Worm (Caenorhabditis elegans) whole organism, midembryonic: ENCODE data around the gene C04B4.2.

Experiments used
- T22C8.4 ChIP-seq: fragments of 200-800 bp; sonication (Bioruptor generic); IDR thresholded peaks from 2 replicates; pipeline ENCODE4 v1.3.6; 2022; ENCODE audit warnings: missing genetic modification characterization, missing compliant biosample characterization
- flt-1 ChIP-seq: fragments of 200-800 bp; sonication (Bioruptor generic); IDR thresholded peaks from 2 replicates; pipeline ENCODE4 v1.3.6; 2022; ENCODE audit warnings: missing genetic modification characterization, missing compliant biosample characterization
- klf-2 ChIP-seq: fragments of 200-800 bp; sonication (Bioruptor generic); conservative IDR thresholded peaks from 2 replicates; pipeline ENCODE4 v1.3.6; 2022; ENCODE audit warnings: missing genetic modification reagents, missing genetic modification characterization, missing compliant biosample characterization
- med-1 ChIP-seq: sonication (generic microtip); optimal IDR thresholded peaks from 2 replicates; lab custom pipeline; 2017; ENCODE audit warnings: missing genetic modification characterization, mild to moderate bottlenecking, missing compliant biosample characterization, antibody characterized with exemption, missing genetic modification reagents; ENCODE audit not compliant: insufficient read depth
- ref-1 ChIP-seq: fragments of 200-800 bp; sonication (Bioruptor generic); conservative IDR thresholded peaks from 2 replicates; pipeline ENCODE4 v1.3.6; 2022; ENCODE audit warnings: missing genetic modification reagents, missing genetic modification characterization, missing compliant biosample characterization
- tab-1 ChIP-seq: fragments of 200-800 bp; sonication (Bioruptor generic); IDR thresholded peaks from 2 replicates; pipeline ENCODE4 v1.3.6; 2022; ENCODE audit warnings: missing genetic modification characterization, missing compliant biosample characterization
- ztf-23 ChIP-seq: fragments of 200-800 bp; sonication (Bioruptor generic); IDR thresholded peaks from 2 replicates; pipeline ENCODE4 v1.3.6; 2022; ENCODE audit warnings: missing genetic modification reagents, missing genetic modification characterization, missing compliant biosample characterization
- ztf-29 ChIP-seq: fragments of 200-800 bp; sonication (Bioruptor generic); IDR thresholded peaks from 2 replicates; pipeline ENCODE4 v1.3.6; 2022; ENCODE audit warnings: missing genetic modification reagents, missing genetic modification characterization, missing compliant biosample characterization

- TF ChIP-seq ztf-23 (no peak), tab-1 (GFP tag; lab: Robert Waterston, UW) (no peak), flt-1 (GFP tag; lab: Robert Waterston, UW) (no peak), klf-2 (GFP tag; lab: Robert Waterston, UW) (no peak), ref-1 (no peak), ztf-29 (GFP tag; lab: Robert Waterston, UW) (no peak), T22C8.4 (no peak), med-1 (GFP tag; lab: Kevin White, UChicago) (no peak)
Measured at ce11 chrX:12299834-12300233, 16.8 kb downstream of the C04B4.2 start, which contains the start of gene W06D11.5.
